Fruit fly (Drosophila melanogaster) whole organism, adult: ENCODE results near the gene CG12375.

ENCODE experiments used
- CG1620 ChIP-seq: fragments of 200-800 bp; sonication (Bioruptor generic); optimal IDR thresholded peaks from 2 replicates; lab custom pipeline; 2016; ENCODE audit warnings: missing biosample characterization, missing genetic modification characterization
- CG33017 ChIP-seq: fragments of 200-800 bp; sonication (Bioruptor generic); optimal IDR thresholded peaks from 2 replicates; lab custom pipeline; 2018; ENCODE audit warnings: missing biosample characterization, mild to moderate bottlenecking, missing genetic modification characterization, moderate library complexity
- CG5204 ChIP-seq: fragments of 200-800 bp; sonication (Bioruptor generic); optimal IDR thresholded peaks from 2 replicates; lab custom pipeline; 2016; ENCODE audit warnings: missing biosample characterization, missing genetic modification characterization
- CG7101 ChIP-seq: fragments of 200-800 bp; sonication (Bioruptor generic); optimal IDR thresholded peaks from 2 replicates; lab custom pipeline; 2018; ENCODE audit warnings: missing biosample characterization, mild to moderate bottlenecking, missing genetic modification characterization, moderate library complexity
- Clk ChIP-seq: fragments of 200-800 bp; sonication (Bioruptor generic); optimal IDR thresholded peaks from 2 replicates; lab custom pipeline; 2017; ENCODE audit warnings: missing biosample characterization, missing genetic modification characterization
- Crg-1 ChIP-seq: fragments of 200-800 bp; sonication (Bioruptor generic); optimal IDR thresholded peaks from 2 replicates; lab custom pipeline; 2016; ENCODE audit warnings: missing biosample characterization, missing genetic modification characterization
- Mnt ChIP-seq: fragments of 200-800 bp; sonication (Bioruptor generic); optimal IDR thresholded peaks from 2 replicates; lab custom pipeline; 2016; ENCODE audit warnings: missing biosample characterization, mild to moderate bottlenecking, missing genetic modification characterization
- cic ChIP-seq: fragments of 200-800 bp; sonication (Bioruptor generic); optimal IDR thresholded peaks from 2 replicates; lab custom pipeline; 2017; ENCODE audit warnings: missing biosample characterization, mild to moderate bottlenecking, missing genetic modification characterization, moderate library complexity
- cnc ChIP-seq, 2 experiments: fragments of >200 bp; optimal IDR thresholded peaks; 2 replicates each; lab custom pipeline; 2017
- kay ChIP-seq: fragments of 200-800 bp; sonication (Bioruptor generic); peaks from one replicate; lab custom pipeline; 2016; ENCODE audit warnings: missing biosample characterization, missing genetic modification characterization, borderline replicate concordance
- ovo ChIP-seq: fragments of 200-800 bp; sonication (Bioruptor generic); optimal IDR thresholded peaks from 2 replicates; lab custom pipeline; 2016; ENCODE audit warnings: missing biosample characterization, missing genetic modification characterization
- pad ChIP-seq: fragments of 200-800 bp; sonication (Bioruptor generic); optimal IDR thresholded peaks from 3 replicates; lab custom pipeline; 2017; ENCODE audit warnings: missing biosample characterization, missing genetic modification characterization, mild to moderate bottlenecking, moderate library complexity, missing genetic modification reagents

CG12375 gene

DNA sequence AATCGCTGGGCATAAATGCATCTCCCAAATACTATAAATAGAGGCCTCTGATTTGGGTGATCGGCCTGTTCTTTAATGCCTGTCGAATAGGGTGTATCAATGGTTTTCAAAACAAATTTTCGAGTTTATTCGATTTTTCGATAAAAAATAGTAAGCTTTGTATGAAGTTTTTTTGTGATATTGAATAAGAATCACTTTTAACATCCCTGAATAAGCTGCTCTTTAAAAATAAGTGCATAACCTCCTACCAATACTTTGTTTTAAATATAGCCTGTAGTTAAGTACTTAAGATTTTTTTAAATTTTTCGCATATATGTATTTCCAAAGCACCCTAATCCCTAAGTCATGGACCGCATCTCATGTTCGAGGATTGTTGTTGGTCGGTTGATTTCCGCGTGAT lies 46.0 kb downstream of the CG12375 start:
- no peak for TF ChIP-seq Crg-1 (GFP tag; lab: Kevin White, UChicago)
- no peak for TF ChIP-seq Clk (GFP tag; lab: Kevin White, UChicago)
- TF ChIP-seq ovo (GFP tag; lab: Kevin White, UChicago), result no peak
- no peak for TF ChIP-seq CG5204 (GFP tag; lab: Kevin White, UChicago)
- no peak for TF ChIP-seq CG1620
- no peak for TF ChIP-seq CG33017
- TF ChIP-seq CG7101 (tag; lab: Kevin White, UChicago), result no peak
- TF ChIP-seq Mnt (GFP tag; lab: Kevin White, UChicago), result no peak
- no peak for TF ChIP-seq cic
- no peak for TF ChIP-seq cnc (optimal IDR thresholded peaks at IDR 0.05; lab: Kevin White, UChicago)
- TF ChIP-seq kay, result no peak
- no peak for TF ChIP-seq pad (GFP tag; lab: Kevin White, UChicago)
